Worm (Caenorhabditis elegans): ENCODE results near the gene C01G12.5.

DNA sequence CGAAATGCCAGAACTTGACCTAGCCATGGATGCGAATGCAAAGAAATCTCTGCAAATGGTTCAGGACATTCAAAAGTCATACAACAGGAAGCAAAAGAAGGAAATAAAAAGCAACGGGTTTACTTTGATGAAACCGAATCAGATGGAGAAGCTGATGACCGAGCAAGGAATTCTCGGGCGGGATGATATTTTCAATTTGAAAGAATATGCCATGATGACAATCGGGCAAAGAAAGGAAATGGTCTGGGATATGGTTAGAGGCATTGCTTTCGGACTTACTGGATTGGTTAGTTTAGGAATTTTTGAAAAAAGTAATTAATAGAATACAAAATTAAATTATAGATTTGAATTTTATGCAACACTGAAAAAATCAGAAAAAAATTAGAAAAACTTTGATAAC lies 33.4 kb upstream of the C01G12.5 start:
- no peak for TF ChIP-seq dao-5 (tag; optimal IDR thresholded peaks at IDR 0.05)
- no peak for TF ChIP-seq him-1 (tag; optimal IDR thresholded peaks at IDR 0.05)

Measured in whole organism, L4/young adult.